Worm (Caenorhabditis elegans) whole organism, L2 larva: Measurements from ENCODE around the gene F20D6.2.

Experiments used
- lin-11 ChIP-seq: fragments of 150-350 bp; sonication (generic microtip); optimal IDR thresholded peaks from 2 replicates; lab custom pipeline; 2014; ENCODE audit warnings: missing biosample characterization, missing genetic modification characterization, inconsistent platforms, mixed read lengths
- lin-39 ChIP-seq: fragments of 150-350 bp; optimal IDR thresholded peaks from 2 replicates; lab custom pipeline; 2014; ENCODE audit warnings: missing biosample characterization, missing genetic modification reagents, missing genetic modification characterization
- mdl-1 ChIP-seq, 2 experiments: fragments of 150-350 bp in 1 of 2; sonication (generic microtip) in 1 of 2; optimal IDR thresholded peaks; 2 replicates each; lab custom pipeline; 2017; ENCODE audit warnings: missing biosample characterization in 2 of 2, missing genetic modification characterization in 2 of 2
- skn-1 ChIP-seq: sonication (generic microtip); optimal IDR thresholded peaks from 2 replicates; lab custom pipeline; 2017; ENCODE audit warnings: missing biosample characterization, missing genetic modification characterization
- sma-3 ChIP-seq: sonication (generic microtip); optimal IDR thresholded peaks from 2 replicates; lab custom pipeline; 2016; ENCODE audit warnings: missing genetic modification reagents, missing genetic modification characterization, missing compliant biosample characterization
- snpc-4 ChIP-seq: fragments of 150-350 bp; optimal IDR thresholded peaks from 2 replicates; lab custom pipeline; 2014; ENCODE audit warnings: missing biosample characterization, missing genetic modification characterization
- unc-62 ChIP-seq: fragments of 150-350 bp; optimal IDR thresholded peaks from 2 replicates; lab custom pipeline; 2014; ENCODE audit warnings: missing biosample characterization, missing genetic modification reagents, missing genetic modification characterization
- ztf-4 ChIP-seq: fragments of 150-350 bp; optimal IDR thresholded peaks from 2 replicates; lab custom pipeline; 2014; ENCODE audit warnings: missing biosample characterization, missing genetic modification characterization

- TF ChIP-seq ztf-4 (tag; lab: Kevin White, UChicago) (no peak), snpc-4 (tag; lab: Kevin White, UChicago) (no peak), skn-1 (tag; lab: Kevin White, UChicago) (no peak), sma-3 (no peak), unc-62 (GFP tag; lab: Kevin White, UChicago) (no peak), lin-39 (tag; lab: Kevin White, UChicago) (no peak), lin-11 (tag; lab: Kevin White, UChicago) (no peak), mdl-1 (tag; optimal IDR thresholded peaks at IDR 0.05; lab: Kevin White, UChicago) (no peak)
These were observed 24.1 kb upstream of the F20D6.2 start, which contains the start of gene F20D6.5 for ce11 chrV:8161699-8162098.
